Worm (Caenorhabditis elegans) whole organism, late embryonic: ENCODE results near the gene T25B9.11.

Experiments used
- ama-1 ChIP-seq: fragments of 150-350 bp; optimal IDR thresholded peaks from 2 replicates; lab custom pipeline; 2014
- ceh-31 ChIP-seq: sonication (generic microtip); optimal IDR thresholded peaks from 2 replicates; lab custom pipeline; 2016; ENCODE audit warnings: missing genetic modification characterization, missing compliant biosample characterization
- ceh-6 ChIP-seq: fragments of 200-800 bp; sonication (Bioruptor generic); optimal IDR thresholded peaks from 2 replicates; lab custom pipeline; 2018; ENCODE audit warnings: mild to moderate bottlenecking, missing genetic modification characterization, missing compliant biosample characterization
- ceh-9 ChIP-seq: sonication (generic microtip); optimal IDR thresholded peaks from 2 replicates; lab custom pipeline; 2016; ENCODE audit warnings: mild to moderate bottlenecking, missing genetic modification characterization, inconsistent platforms, missing compliant biosample characterization
- nhr-11 ChIP-seq: fragments of 150-350 bp; optimal IDR thresholded peaks from 2 replicates; lab custom pipeline; 2014; ENCODE audit warnings: missing biosample characterization, missing genetic modification characterization
- npax-4 ChIP-seq: sonication (generic microtip); optimal IDR thresholded peaks from 2 replicates; lab custom pipeline; 2016; ENCODE audit warnings: missing genetic modification characterization, missing compliant biosample characterization
- tbx-2 ChIP-seq: sonication (generic microtip); optimal IDR thresholded peaks from 2 replicates; lab custom pipeline; 2016; ENCODE audit warnings: missing genetic modification characterization, missing compliant biosample characterization
- ttx-3 ChIP-seq: sonication (generic microtip); optimal IDR thresholded peaks from 2 replicates; lab custom pipeline; 2016; ENCODE audit warnings: missing genetic modification reagents, missing genetic modification characterization, missing compliant biosample characterization

- TF ChIP-seq ttx-3 (tag; lab: Kevin White, UChicago) (no peak), ama-1 (no peak), tbx-2 (tag; lab: Kevin White, UChicago) (no peak), ceh-9 (no peak), ceh-31 (no peak), ceh-6 (GFP tag; lab: Kevin White, UChicago) (no peak), npax-4 (tag; lab: Kevin White, UChicago) (no peak), nhr-11 (tag; lab: Kevin White, UChicago) (no peak)
Measured at ce11 chrIV:10784085-10784484, 19.8 kb downstream of the T25B9.11 start.
